Worm (Caenorhabditis elegans): ENCODE measurements around the gene F45D3.3.

F45D3.3 gene

DNA sequence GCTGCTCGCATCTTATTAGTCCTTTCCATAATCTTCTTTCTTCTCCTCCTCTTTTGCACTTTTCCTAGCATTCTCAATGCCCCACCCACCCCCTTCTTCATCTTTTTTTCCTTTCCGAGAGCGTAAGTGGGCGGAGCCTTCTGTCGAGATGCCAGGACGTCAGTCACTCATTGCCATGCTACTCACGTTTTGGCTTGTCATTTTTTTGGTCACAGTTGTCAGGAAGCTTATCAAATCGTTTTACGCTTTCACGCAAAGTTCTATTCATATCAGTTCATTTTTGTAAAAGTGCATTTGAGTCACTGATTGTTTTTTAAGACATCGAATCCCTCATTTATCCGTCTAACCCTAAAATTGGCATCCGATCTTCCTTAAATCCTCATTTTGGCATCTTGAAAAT is 10.2 kb downstream of the F45D3.3 start:
- TF ChIP-seq dve-1 (tag; optimal IDR thresholded peaks at IDR 0.05; ENCODE audit: insufficient read depth) = peak; percentile 27
- no peak for TF ChIP-seq lin-1 (GFP tag; IDR thresholded peaks at IDR 0.05)
- TF ChIP-seq nhr-25 (tag; optimal IDR thresholded peaks at IDR 0.05; ENCODE audit: borderline replicate concordance, insufficient read depth) = no peak
- TF ChIP-seq ceh-20 (GFP tag; IDR thresholded peaks at IDR 0.05) = peak; percentile 59; the same call in 1 of the 2 replicates
- TF ChIP-seq skn-1 (tag; optimal IDR thresholded peaks at IDR 0.05) = no peak
- TF ChIP-seq dmd-6 (GFP tag; IDR thresholded peaks at IDR 0.05) = peak; percentile 43; the same call in 1 of the 2 replicates
- TF ChIP-seq mxl-3 (GFP tag; optimal IDR thresholded peaks at IDR 0.05) = peak; percentile 13
- peak; percentile 3 for TF ChIP-seq hlh-30 (tag; optimal IDR thresholded peaks at IDR 0.05; ENCODE audit: insufficient read depth)
- TF ChIP-seq pha-4 (GFP tag; IDR thresholded peaks at IDR 0.05) = no peak
- no peak for TF ChIP-seq pha-4 (tag; optimal IDR thresholded peaks at IDR 0.05)
- TF ChIP-seq pqm-1 (tag; optimal IDR thresholded peaks at IDR 0.05) = peak; percentile 20
- TF ChIP-seq lsy-2 (tag; optimal IDR thresholded peaks at IDR 0.05) = no peak
- peak; percentile 31 for TF ChIP-seq mep-1 (tag; optimal IDR thresholded peaks at IDR 0.05)
- no peak for TF ChIP-seq gei-8 (GFP tag; optimal IDR thresholded peaks at IDR 0.05)
- no peak for TF ChIP-seq ceh-32 (tag; optimal IDR thresholded peaks at IDR 0.05; ENCODE audit: poor library complexity)
- peak; percentile 63 for TF ChIP-seq ama-1 (optimal IDR thresholded peaks at IDR 0.05)
- peak; percentile 18 for TF ChIP-seq rbr-2 (tag; optimal IDR thresholded peaks at IDR 0.05)
- TF ChIP-seq mes-2 (tag; optimal IDR thresholded peaks at IDR 0.05; ENCODE audit: poor library complexity, severe bottlenecking) = peak; percentile 34
- peak; percentile 33 for TF ChIP-seq hlh-11 (tag; optimal IDR thresholded peaks at IDR 0.05)
- TF ChIP-seq unc-62 (GFP tag; optimal IDR thresholded peaks at IDR 0.05 in 1 of 2) = peak in 1 of 2 experiments; percentile 84
- no peak for TF ChIP-seq unc-62 (tag; optimal IDR thresholded peaks at IDR 0.05)
- peak; percentile 34 for TF ChIP-seq aha-1 (tag)
- no peak for TF ChIP-seq jun-1 (tag; optimal IDR thresholded peaks at IDR 0.05)

ce11 chrV:12538984-12539852 is 11.0 kb downstream of the F45D3.3 start:
- TF ChIP-seq madf-5 (GFP tag; IDR thresholded peaks at IDR 0.05) (no peak), daf-16 (GFP tag; optimal IDR thresholded peaks at IDR 0.05) (no peak), daf-16 (tag; optimal IDR thresholded peaks at IDR 0.05) (peak; percentile 22), dve-1 (tag; optimal IDR thresholded peaks at IDR 0.05; ENCODE audit: insufficient read depth) (no peak), hmg-1.1 (GFP tag; IDR thresholded peaks at IDR 0.05) (peak; percentile 59; the same call in 1 of the 2 replicates), rbr-2 (tag; optimal IDR thresholded peaks at IDR 0.05) (no peak), skn-1 (tag; optimal IDR thresholded peaks at IDR 0.05) (no peak), lsy-2 (tag; optimal IDR thresholded peaks at IDR 0.05) (peak; percentile 26 to 50), mep-1 (tag; optimal IDR thresholded peaks at IDR 0.05) (peak; percentile 53), dmd-9 (GFP tag; IDR thresholded peaks at IDR 0.05) (no peak), mes-2 (tag; optimal IDR thresholded peaks at IDR 0.05; ENCODE audit: poor library complexity, severe bottlenecking) (peak; percentile 8), mxl-2 (GFP tag; conservative IDR thresholded peaks at IDR 0.05) (no peak), hlh-11 (tag; optimal IDR thresholded peaks at IDR 0.05) (peak; percentile 1), aha-1 (tag) (peak; percentile 94), Y105C5A.15 (GFP tag; IDR thresholded peaks at IDR 0.05) (no peak), aly-2 (tag; optimal IDR thresholded peaks at IDR 0.05) (no peak), arid-1 (GFP tag; conservative IDR thresholded peaks at IDR 0.05) (no peak), nhr-6 (tag; optimal IDR thresholded peaks at IDR 0.05) (peak; percentile 23), lin-1 (GFP tag; IDR thresholded peaks at IDR 0.05) (no peak), hlh-30 (tag; optimal IDR thresholded peaks at IDR 0.05; ENCODE audit: insufficient read depth) (peak; percentile 20), vab-7 (GFP tag; IDR thresholded peaks at IDR 0.05) (no peak)

- no peak for TF ChIP-seq sdz-12 (GFP tag; optimal IDR thresholded peaks at IDR 0.05)
- TF ChIP-seq dve-1 (tag; optimal IDR thresholded peaks at IDR 0.05; ENCODE audit: insufficient read depth) = no peak
- TF ChIP-seq nhr-28 (tag; optimal IDR thresholded peaks at IDR 0.05) = peak; percentile 27
- TF ChIP-seq zfp-2 (tag; optimal IDR thresholded peaks at IDR 0.05) = no peak
- TF ChIP-seq pha-4 (GFP tag; IDR thresholded peaks at IDR 0.05) = no peak
- TF ChIP-seq pha-4 (tag; optimal IDR thresholded peaks at IDR 0.05) = no peak
- no peak for TF ChIP-seq ces-1 (GFP tag; optimal IDR thresholded peaks at IDR 0.05)
- TF ChIP-seq lin-29 (GFP tag; IDR thresholded peaks at IDR 0.05) = no peak
Observed at ce11 chrV:12537505-12537904, 12.7 kb downstream of the F45D3.3 start.

Data from whole organism, L4 larva.